Worm (Caenorhabditis elegans) whole organism, mixed stage, embryonic: Measurements from ENCODE around the gene K07F5.8.

Experiments
- cnd-1 ChIP-seq: fragments of 200-800 bp; sonication (Bioruptor generic); optimal IDR thresholded peaks from 2 replicates; lab custom pipeline; 2018; ENCODE audit warnings: mild to moderate bottlenecking, missing genetic modification characterization, missing compliant biosample characterization
- elt-3 ChIP-seq: fragments of 150-350 bp; optimal IDR thresholded peaks from 2 replicates; lab custom pipeline; 2014; ENCODE audit warnings: missing biosample characterization, missing genetic modification characterization
- lsy-2 ChIP-seq: fragments of 150-350 bp; optimal IDR thresholded peaks from 2 replicates; lab custom pipeline; 2014; ENCODE audit warnings: missing biosample characterization, missing genetic modification characterization
- nhr-237 ChIP-seq: fragments of 150-350 bp; optimal IDR thresholded peaks from 2 replicates; lab custom pipeline; 2014; ENCODE audit warnings: missing biosample characterization, missing genetic modification characterization
- nhr-76 ChIP-seq: sonication (generic microtip); optimal IDR thresholded peaks from 2 replicates; lab custom pipeline; 2017; ENCODE audit warnings: missing biosample characterization, missing genetic modification characterization
- pha-4 ChIP-seq: fragments of 150-350 bp; optimal IDR thresholded peaks from 2 replicates; lab custom pipeline; 2018; ENCODE audit warnings: missing biosample characterization, missing genetic modification reagents, missing genetic modification characterization
- tbx-8 ChIP-seq: fragments of 200-800 bp; sonication (Bioruptor generic); optimal IDR thresholded peaks from 2 replicates; lab custom pipeline; 2018; ENCODE audit warnings: mild to moderate bottlenecking, missing genetic modification characterization, moderate library complexity, missing compliant biosample characterization
- unc-62 ChIP-seq: fragments of 150-350 bp; optimal IDR thresholded peaks from 2 replicates; lab custom pipeline; 2014; ENCODE audit warnings: missing biosample characterization, missing genetic modification reagents, missing genetic modification characterization

- TF ChIP-seq pha-4 (no peak), cnd-1 (tag; lab: Kevin White, UChicago) (no peak), lsy-2 (no peak), nhr-237 (tag; lab: Kevin White, UChicago) (no peak), unc-62 (GFP tag; lab: Kevin White, UChicago) (no peak), nhr-76 (tag; lab: Kevin White, UChicago) (no peak), elt-3 (tag; lab: Kevin White, UChicago) (no peak), tbx-8 (GFP tag; lab: Kevin White, UChicago) (no peak)
These were observed 27.9 kb downstream of the K07F5.8 start, which contains the start of gene col-123 for ce11 chrIV:9821621-9822020.
